Fruit fly (Drosophila melanogaster) whole organism, embryonic: ENCODE results near the gene Nulp1.

Experiments used
- Abd-B ChIP-seq: fragments of 200-800 bp; sonication (Bioruptor generic); optimal IDR thresholded peaks from 2 replicates; lab custom pipeline; 2018; ENCODE audit warnings: missing biosample characterization, mild to moderate bottlenecking, missing genetic modification characterization, moderate library complexity
- Awh ChIP-seq: fragments of 200-800 bp; sonication (Bioruptor generic); IDR thresholded peaks from 2 replicates; pipeline ENCODE4, ENCODE4 v1.3.6; 2022; ENCODE audit warnings: missing biosample characterization, missing genetic modification characterization
- C15 ChIP-seq: fragments of 200-800 bp; sonication (Bioruptor generic); IDR thresholded peaks from 3 replicates; pipeline ENCODE4 v1.3.6; 2022; ENCODE audit warnings: missing biosample characterization, missing genetic modification characterization
- CG11247 ChIP-seq: fragments of 200-800 bp; sonication (Bioruptor generic); IDR thresholded peaks from 2 replicates; pipeline ENCODE4 v1.3.6; 2022; ENCODE audit warnings: missing biosample characterization, missing genetic modification characterization
- CG12071 ChIP-seq: fragments of 200-800 bp; sonication (Bioruptor generic); optimal IDR thresholded peaks from 3 replicates; lab custom pipeline; 2018; ENCODE audit warnings: missing biosample characterization, mild to moderate bottlenecking, missing genetic modification characterization
- CG12391 ChIP-seq: fragments of 200-800 bp; sonication (Bioruptor generic); optimal IDR thresholded peaks from 3 replicates; lab custom pipeline; 2018; ENCODE audit warnings: missing biosample characterization, mild to moderate bottlenecking, missing genetic modification characterization, moderate library complexity
- CG17912 ChIP-seq: fragments of 200-800 bp; sonication (Bioruptor generic); optimal IDR thresholded peaks from 2 replicates; lab custom pipeline; 2018; ENCODE audit warnings: missing biosample characterization, mild to moderate bottlenecking, missing genetic modification characterization
- CG1832 ChIP-seq: fragments of 200-800 bp; sonication (Bioruptor generic); optimal IDR thresholded peaks from 2 replicates; lab custom pipeline; 2017; ENCODE audit warnings: missing biosample characterization, mild to moderate bottlenecking, missing genetic modification characterization, inconsistent platforms
- CG18619 ChIP-seq: fragments of 200-800 bp; sonication (Bioruptor generic); optimal IDR thresholded peaks from 3 replicates; lab custom pipeline; 2017; ENCODE audit warnings: missing biosample characterization, mild to moderate bottlenecking, missing genetic modification characterization
- CG2129 ChIP-seq: fragments of 200-800 bp; sonication (Bioruptor generic); IDR thresholded peaks from 2 replicates; pipeline ENCODE4 v1.3.6; 2022; ENCODE audit warnings: missing biosample characterization, missing genetic modification characterization; ENCODE audit not compliant: partially characterized antibody
- CG2199 ChIP-seq: fragments of 200-800 bp; sonication (Bioruptor generic); IDR thresholded peaks from 3 replicates; pipeline ENCODE4 v1.3.6; 2022; ENCODE audit warnings: missing biosample characterization, missing genetic modification characterization
- CG32532 ChIP-seq: fragments of 200-800 bp; sonication (Bioruptor generic); IDR thresholded peaks from 2 replicates; pipeline ENCODE4 v1.3.6; 2022; ENCODE audit warnings: missing biosample characterization, missing genetic modification characterization
- CG32767 ChIP-seq: fragments of 200-800 bp; sonication (Bioruptor generic); IDR thresholded peaks from 2 replicates; pipeline ENCODE4 v1.3.6; 2022; ENCODE audit warnings: missing biosample characterization, missing genetic modification characterization
- CG43689 ChIP-seq: fragments of 200-800 bp; sonication (Bioruptor generic); IDR thresholded peaks from 2 replicates; pipeline ENCODE4 v1.3.6; 2022; ENCODE audit warnings: missing biosample characterization, missing genetic modification characterization
- CG6854 ChIP-seq: fragments of 200-800 bp; sonication (Bioruptor generic); optimal IDR thresholded peaks from 3 replicates; lab custom pipeline; 2017; ENCODE audit warnings: missing biosample characterization, mild to moderate bottlenecking, missing genetic modification characterization
- CG7928 ChIP-seq: fragments of 200-800 bp; sonication (Bioruptor generic); optimal IDR thresholded peaks from 2 replicates; lab custom pipeline; 2017; ENCODE audit warnings: missing biosample characterization, mild to moderate bottlenecking, missing genetic modification characterization
- CG8944 ChIP-seq: fragments of 200-800 bp; sonication (Bioruptor generic); optimal IDR thresholded peaks from 3 replicates; lab custom pipeline; 2016; ENCODE audit warnings: missing biosample characterization, missing genetic modification characterization
- Dek ChIP-seq: fragments of 200-800 bp; sonication (Bioruptor generic); optimal IDR thresholded peaks from 3 replicates; lab custom pipeline; 2019; ENCODE audit warnings: missing biosample characterization, mild to moderate bottlenecking, missing genetic modification characterization, moderate library complexity
- HLHmδ ChIP-seq: fragments of 200-800 bp; sonication (Bioruptor generic); optimal IDR thresholded peaks from 2 replicates; lab custom pipeline; 2018; ENCODE audit warnings: missing biosample characterization, mild to moderate bottlenecking, missing genetic modification characterization, moderate library complexity
- Hmr ChIP-seq: fragments of 200-800 bp; sonication (Bioruptor generic); optimal IDR thresholded peaks from 3 replicates; lab custom pipeline; 2017; ENCODE audit warnings: mild to moderate bottlenecking, missing biosample characterization, missing genetic modification reagents, missing genetic modification characterization
- Med ChIP-seq: fragments of 200-800 bp; sonication (Bioruptor generic); peaks from one replicate; lab custom pipeline; 2016; ENCODE audit warnings: missing biosample characterization, missing genetic modification characterization, mild to moderate bottlenecking, inconsistent platforms, moderate library complexity
- Meics ChIP-seq: fragments of 200-800 bp; sonication (Bioruptor generic); optimal IDR thresholded peaks from 2 replicates; lab custom pipeline; 2017; ENCODE audit warnings: missing biosample characterization, mild to moderate bottlenecking, missing genetic modification characterization
- Nf-YB ChIP-seq: fragments of 200-800 bp; sonication (Bioruptor generic); optimal IDR thresholded peaks from 3 replicates; lab custom pipeline; 2019; ENCODE audit warnings: missing biosample characterization, mild to moderate bottlenecking, missing genetic modification characterization, moderate library complexity
- Optix ChIP-seq: fragments of 200-800 bp; sonication (Bioruptor generic); IDR thresholded peaks from 3 replicates; pipeline ENCODE4 v1.3.6; 2022; ENCODE audit warnings: missing biosample characterization, missing genetic modification characterization
- YL-1 ChIP-seq: fragments of 200-800 bp; sonication (Bioruptor generic); optimal IDR thresholded peaks from 3 replicates; lab custom pipeline; 2017; ENCODE audit warnings: missing biosample characterization, mild to moderate bottlenecking, missing genetic modification characterization
- ac ChIP-seq: fragments of 200-800 bp; sonication (Bioruptor generic); optimal IDR thresholded peaks from 3 replicates; lab custom pipeline; 2017; ENCODE audit warnings: missing biosample characterization, mild to moderate bottlenecking, missing genetic modification characterization
- br ChIP-seq: fragments of >200 bp; optimal IDR thresholded peaks from 2 replicates; lab custom pipeline; 2017
- chif ChIP-seq, 2 experiments: fragments of 200-800 bp; sonication (Bioruptor generic); optimal IDR thresholded peaks; 3 replicates each; lab custom pipeline; 2016; ENCODE audit warnings: missing biosample characterization in 2 of 2, missing genetic modification characterization in 2 of 2
- crc ChIP-seq: fragments of 200-800 bp; sonication (Bioruptor generic); optimal IDR thresholded peaks from 2 replicates; lab custom pipeline; 2016; ENCODE audit warnings: missing biosample characterization, missing genetic modification characterization
- cwo ChIP-seq: fragments of 200-800 bp; sonication (Bioruptor generic); optimal IDR thresholded peaks from 3 replicates; lab custom pipeline; 2017; ENCODE audit warnings: missing biosample characterization, missing genetic modification characterization, mild to moderate bottlenecking, moderate library complexity, missing genetic modification reagents
- disco-r ChIP-seq: fragments of 200-800 bp; sonication (Bioruptor generic); optimal IDR thresholded peaks from 2 replicates; lab custom pipeline; 2016; ENCODE audit warnings: missing biosample characterization, missing genetic modification characterization
- dysf ChIP-seq: fragments of 200-800 bp; sonication (Bioruptor generic); IDR thresholded peaks from 3 replicates; pipeline ENCODE4 v1.3.6; 2022; ENCODE audit warnings: missing biosample characterization, missing genetic modification characterization
- fd3F ChIP-seq: fragments of 200-800 bp; sonication (Bioruptor generic); optimal IDR thresholded peaks from 2 replicates; lab custom pipeline; 2018; ENCODE audit warnings: missing biosample characterization, mild to moderate bottlenecking, missing genetic modification characterization, moderate library complexity
- gcm2 ChIP-seq: fragments of 200-800 bp; sonication (Bioruptor generic); optimal IDR thresholded peaks from 2 replicates; lab custom pipeline; 2016; ENCODE audit warnings: missing biosample characterization, missing genetic modification characterization
- gfzf ChIP-seq: fragments of 200-800 bp; sonication (Bioruptor generic); optimal IDR thresholded peaks from 2 replicates; lab custom pipeline; 2016; ENCODE audit warnings: missing biosample characterization, mild to moderate bottlenecking, missing genetic modification characterization, moderate library complexity
- hb ChIP-seq: fragments of 200-800 bp; sonication (Bioruptor generic); IDR thresholded peaks from 3 replicates; pipeline ENCODE4 v1.3.6; 2022; ENCODE audit warnings: missing biosample characterization, missing genetic modification characterization; ENCODE audit not compliant: partially characterized antibody
- hbn ChIP-seq: fragments of 200-800 bp; sonication (Bioruptor generic); IDR thresholded peaks from 2 replicates; pipeline ENCODE4 v1.3.6; 2022; ENCODE audit warnings: missing biosample characterization, missing genetic modification characterization; ENCODE audit not compliant: partially characterized antibody
- her ChIP-seq: fragments of 200-800 bp; sonication (Bioruptor generic); optimal IDR thresholded peaks from 2 replicates; lab custom pipeline; 2016; ENCODE audit warnings: missing biosample characterization, missing genetic modification characterization
- kah ChIP-seq: fragments of 200-800 bp; sonication (Bioruptor generic); optimal IDR thresholded peaks from 2 replicates; lab custom pipeline; 2018; ENCODE audit warnings: missing biosample characterization, mild to moderate bottlenecking, missing genetic modification characterization
- kni ChIP-seq: fragments of 200-800 bp; sonication (Bioruptor generic); optimal IDR thresholded peaks from 3 replicates; lab custom pipeline; 2017; ENCODE audit warnings: mild to moderate bottlenecking, missing biosample characterization, missing genetic modification reagents, missing genetic modification characterization
- lola ChIP-seq, 3 experiments: fragments of >200 bp in 2 of 3; fragments of 200-800 bp in 1 of 3; sonication (Bioruptor generic) in 1 of 3; optimal IDR thresholded peaks; 2 replicates each; lab custom pipeline; 2017 to 2019; ENCODE audit warnings: missing biosample characterization in 3 of 3, missing genetic modification characterization in 3 of 3, mild to moderate bottlenecking in 1 of 3, moderate library complexity in 1 of 3
- maf-S ChIP-seq: fragments of 200-800 bp; sonication (Bioruptor generic); optimal IDR thresholded peaks from 2 replicates; lab custom pipeline; 2016; ENCODE audit warnings: missing biosample characterization, missing genetic modification characterization
- nom ChIP-seq: fragments of 200-800 bp; sonication (Bioruptor generic); optimal IDR thresholded peaks from 2 replicates; lab custom pipeline; 2017; ENCODE audit warnings: missing biosample characterization, missing genetic modification characterization, mild to moderate bottlenecking, moderate library complexity, missing genetic modification reagents
- odd ChIP-seq: fragments of 200-800 bp; sonication (Bioruptor generic); optimal IDR thresholded peaks from 2 replicates; lab custom pipeline; 2017; ENCODE audit warnings: missing biosample characterization, mild to moderate bottlenecking, missing genetic modification characterization
- onecut ChIP-seq: fragments of 200-800 bp; sonication (Bioruptor generic); IDR thresholded peaks from 2 replicates; pipeline ENCODE4 v1.3.6; 2022; ENCODE audit warnings: missing biosample characterization, missing genetic modification characterization
- sisA ChIP-seq: fragments of 200-800 bp; sonication (Bioruptor generic); IDR thresholded peaks from 2 replicates; pipeline ENCODE4 v1.3.6; 2022; ENCODE audit warnings: missing biosample characterization, missing genetic modification characterization
- sug ChIP-seq: fragments of 200-800 bp; optimal IDR thresholded peaks from 2 replicates; lab custom pipeline; 2019; ENCODE audit warnings: missing biosample characterization, mild to moderate bottlenecking, missing genetic modification characterization, moderate library complexity
- unc-4 ChIP-seq: fragments of 200-800 bp; sonication (Bioruptor generic); IDR thresholded peaks from 2 replicates; pipeline ENCODE4 v1.3.6; 2022; ENCODE audit warnings: missing biosample characterization, missing genetic modification characterization; ENCODE audit not compliant: partially characterized antibody
- wek ChIP-seq: fragments of 200-800 bp; sonication (Bioruptor generic); optimal IDR thresholded peaks from 3 replicates; lab custom pipeline; 2018; ENCODE audit warnings: missing biosample characterization, mild to moderate bottlenecking, missing genetic modification characterization, moderate library complexity
- zen ChIP-seq: fragments of 200-800 bp; sonication (Bioruptor generic); optimal IDR thresholded peaks from 3 replicates; lab custom pipeline; 2018; ENCODE audit warnings: missing biosample characterization, mild to moderate bottlenecking, missing genetic modification characterization, moderate library complexity

Gene Nulp1

DNA sequence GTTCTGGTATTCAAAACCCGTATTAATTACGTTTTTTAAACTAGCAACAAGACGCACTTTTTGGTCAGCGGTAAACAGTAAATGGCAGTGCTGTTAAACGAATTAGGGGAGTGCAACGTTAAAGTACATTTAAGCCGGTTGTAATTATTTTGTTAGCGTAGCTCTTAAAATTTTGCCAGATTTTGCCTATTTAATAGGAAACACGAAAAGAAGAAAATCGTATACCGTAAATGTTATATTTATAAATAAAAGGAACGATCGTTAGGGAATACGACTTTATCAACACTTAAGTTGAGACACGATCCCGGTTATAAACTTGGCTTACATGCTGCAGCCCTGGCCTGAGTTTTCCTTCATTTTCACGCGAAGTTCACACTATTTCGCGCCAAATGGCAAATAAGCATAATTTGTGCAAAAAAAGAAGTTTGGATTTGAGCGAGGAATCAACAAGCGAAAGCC lies 27.3 kb downstream of the Nulp1 start, which contains the start of the genes Setx and mus301 (continued):
- TF ChIP-seq YL-1 (GFP tag; lab: Kevin White, UChicago) (peak; percentile 86), chif (GFP tag; optimal IDR thresholded peaks at IDR 0.05; lab: Kevin White, UChicago) (peak; percentile 61 to 86), onecut (no peak; the same call in 1 of the 2 replicates), sug (tag; lab: Kevin White, UChicago) (peak; percentile 82), lola (GFP tag; optimal IDR thresholded peaks at IDR 0.05; lab: Kevin White, UChicago) (peak in 1 of 3 experiments; percentile 74), CG12071 (GFP tag; lab: Kevin White, UChicago) (no peak), HLHmδ (GFP tag; lab: Kevin White, UChicago) (no peak), CG32532 (GFP tag; lab: Robert Waterston, UW) (peak; percentile 68), nom (GFP tag; lab: Kevin White, UChicago) (no peak), gfzf (peak; percentile 92), CG17912 (GFP tag; lab: Kevin White, UChicago) (peak; percentile 19), CG12391 (tag; lab: Kevin White, UChicago) (peak; percentile 82), C15 (GFP tag; lab: Robert Waterston, UW) (0 out of 3 replicates have a peak, but pooled peaks have one; percentile 28), Hmr (GFP tag; lab: Kevin White, UChicago) (peak; percentile 92), Meics (GFP tag; lab: Kevin White, UChicago) (peak; percentile 77), CG7928 (peak; percentile 94), ac (GFP tag; lab: Kevin White, UChicago) (no peak), cwo (GFP tag; lab: Kevin White, UChicago) (peak; percentile 46), disco-r (GFP tag; lab: Kevin White, UChicago) (peak; percentile 64), sisA (peak; percentile 78), CG11247 (GFP tag; lab: Robert Waterston, UW) (peak; percentile 67), Nf-YB (GFP tag; lab: Kevin White, UChicago) (peak; percentile 30), kni (GFP tag; lab: Kevin White, UChicago) (no peak), zen (tag; lab: Kevin White, UChicago) (peak; percentile 88), CG1832 (no peak), hb (no peak), unc-4 (GFP tag; lab: Robert Waterston, UW) (peak; percentile 17; the same call in 1 of the 2 replicates), Dek (tag; lab: Kevin White, UChicago) (peak; percentile 75), dysf (GFP tag; lab: Robert Waterston, UW) (peak; percentile 72), Med (GFP tag; lab: Kevin White, UChicago) (peak; percentile 97), Optix (0 out of 3 replicates have a peak, but pooled peaks have one; percentile 24), Awh (GFP tag; lab: Robert Waterston, UW) (no peak), CG6854 (GFP tag; lab: Kevin White, UChicago) (no peak), CG2199 (GFP tag; lab: Robert Waterston, UW) (0 out of 3 replicates have a peak, but pooled peaks have one; percentile 20), CG18619 (peak; percentile 77), br (lab: Kevin White, UChicago) (no peak), crc (peak; percentile 47), her (GFP tag; lab: Kevin White, UChicago) (peak; percentile 36), wek (no peak), CG32767 (GFP tag; lab: Robert Waterston, UW) (no peak), Abd-B (GFP tag; lab: Kevin White, UChicago) (peak; percentile 89), gcm2 (GFP tag; lab: Kevin White, UChicago) (peak; percentile 44), kah (GFP tag; lab: Kevin White, UChicago) (peak; percentile 4), CG2129 (GFP tag; lab: Robert Waterston, UW) (no peak), CG8944 (GFP tag; lab: Kevin White, UChicago) (peak; percentile 82), maf-S (GFP tag; lab: Kevin White, UChicago) (peak; percentile 79), hbn (GFP tag; lab: Robert Waterston, UW) (no peak), CG43689 (GFP tag; lab: Robert Waterston, UW) (no peak), odd (GFP tag; lab: Kevin White, UChicago) (no peak), fd3F (GFP tag; lab: Kevin White, UChicago) (peak; percentile 63)
